Worm (Caenorhabditis elegans): ENCODE results near the gene fbxa-202.

Gene fbxa-202

DNA sequence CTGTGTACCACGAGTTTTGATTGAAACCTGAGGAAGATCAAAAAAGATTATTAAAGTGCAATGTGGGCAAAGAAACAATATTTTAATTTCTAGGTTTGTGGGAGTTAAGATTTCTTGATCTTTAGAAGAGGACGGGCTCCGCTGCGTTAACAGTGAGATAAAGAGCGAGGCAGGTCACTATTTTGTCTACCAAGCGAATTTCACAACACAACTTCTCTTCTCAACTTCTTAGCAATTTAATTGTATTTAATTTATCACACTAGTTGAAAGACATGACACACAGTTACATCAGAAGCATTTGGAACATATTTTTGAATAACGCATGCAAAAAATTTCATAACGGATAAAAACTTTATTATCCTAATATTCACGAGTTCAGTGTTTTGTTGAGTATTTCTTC, 686 bp upstream of the fbxa-202 start (continued):
- TF ChIP-seq chd-7 (tag; optimal IDR thresholded peaks at IDR 0.05) (peak; percentile 28), mel-28 (tag; optimal IDR thresholded peaks at IDR 0.05; ENCODE audit: borderline replicate concordance) (no peak), sptf-2 (GFP tag; optimal IDR thresholded peaks at IDR 0.05) (no peak), C06A6.2 (GFP tag; conservative IDR thresholded peaks at IDR 0.05) (0 out of 2 replicates have a peak, but pooled peaks have one; percentile 25), T07F8.4 (tag; optimal IDR thresholded peaks at IDR 0.05) (no peak), Y67H2A.10 (GFP tag; conservative IDR thresholded peaks at IDR 0.05) (no peak), let-526 (GFP tag; IDR thresholded peaks at IDR 0.05) (no peak), K11D2.4 (GFP tag; IDR thresholded peaks at IDR 0.05) (peak; percentile 9; the same call in 1 of the 2 replicates), B0019.2 (GFP tag; conservative IDR thresholded peaks at IDR 0.05) (no peak), snpc-4 (GFP tag; optimal IDR thresholded peaks at IDR 0.05) (no peak), snpc-4 (tag; optimal IDR thresholded peaks at IDR 0.05) (no peak), lin-40 (tag; optimal IDR thresholded peaks at IDR 0.05) (no peak), mcd-1 (GFP tag; IDR thresholded peaks at IDR 0.05) (no peak), ceh-58 (GFP tag; IDR thresholded peaks at IDR 0.05) (no peak)

DNA sequence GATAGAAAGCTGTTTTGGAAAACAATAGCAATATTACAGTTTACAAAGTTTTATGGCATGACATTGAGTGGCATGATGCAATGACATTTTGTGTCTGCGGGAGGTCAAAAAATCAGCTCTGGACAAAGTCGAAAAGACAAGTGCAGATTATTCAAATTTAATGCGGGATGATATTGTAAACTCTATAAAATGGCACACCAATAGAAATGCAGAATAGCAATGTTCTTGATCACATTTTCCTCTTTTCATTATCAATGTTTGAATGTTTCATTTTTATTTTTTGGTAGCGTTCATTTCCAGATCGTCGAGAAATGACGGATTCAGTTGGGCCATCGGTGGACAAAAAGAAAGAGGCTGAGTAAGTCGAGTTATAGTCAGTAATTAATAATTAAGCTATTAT, 1.8 kb downstream of the fbxa-202 start, which contains the start of gene T28C12.2:
T28C12.2 (plus strand) TSS at position 301 of the 400 bp plus-strand sequence.
- TF ChIP-seq repo-1 (tag; optimal IDR thresholded peaks at IDR 0.05): no peak
- no peak for TF ChIP-seq T26A5.8 (tag; optimal IDR thresholded peaks at IDR 0.05)
- TF ChIP-seq K12H6.12 (tag; optimal IDR thresholded peaks at IDR 0.05): no peak
- no peak for TF ChIP-seq ceh-58 (GFP tag; IDR thresholded peaks at IDR 0.05)
- no peak for TF ChIP-seq pbrm-1 (GFP tag; IDR thresholded peaks at IDR 0.05)
- no peak for TF ChIP-seq madf-6 (GFP tag; IDR thresholded peaks at IDR 0.05)
- no peak for TF ChIP-seq hmg-1.2 (GFP tag; IDR thresholded peaks at IDR 0.05)
- TF ChIP-seq mxl-1 (tag; optimal IDR thresholded peaks at IDR 0.05): no peak
- TF ChIP-seq ztf-25 (GFP tag; IDR thresholded peaks at IDR 0.05): no peak
- no peak for TF ChIP-seq cebp-2 (GFP tag; IDR thresholded peaks at IDR 0.05)
- no peak for TF ChIP-seq Y56A3A.18 (GFP tag; IDR thresholded peaks at IDR 0.05)
- TF ChIP-seq ztf-18 (tag; optimal IDR thresholded peaks at IDR 0.05): no peak
- no peak for TF ChIP-seq F52B5.7 (tag; optimal IDR thresholded peaks at IDR 0.05)
- TF ChIP-seq nhr-80 (tag; optimal IDR thresholded peaks at IDR 0.05): no peak

DNA sequence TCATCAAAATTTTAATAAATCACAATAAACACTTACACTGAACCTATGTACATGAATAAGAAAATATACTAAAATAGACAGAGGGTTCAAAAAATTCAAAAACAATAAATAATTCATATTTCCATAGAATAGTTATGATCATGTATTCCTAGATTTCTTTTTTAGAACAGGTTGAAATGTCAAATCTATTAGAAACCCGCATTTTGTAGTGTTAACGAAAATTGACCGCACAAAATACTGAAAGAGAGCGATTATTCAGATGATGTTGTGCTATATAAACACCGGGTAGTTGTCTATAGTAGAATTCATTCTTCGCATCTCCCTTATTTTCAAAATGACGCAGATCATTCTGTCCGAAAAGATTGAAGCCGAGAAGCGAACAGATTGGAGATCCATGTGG, 4.5 kb downstream of the fbxa-202 start, which contains the start of gene T28C12.1:
T28C12.1 (plus strand) TSS at position 301 of the 400 bp plus-strand sequence.
- no peak for TF ChIP-seq ztf-18 (tag; optimal IDR thresholded peaks at IDR 0.05)
- TF ChIP-seq F22D6.2 (tag; optimal IDR thresholded peaks at IDR 0.05): no peak
- TF ChIP-seq lir-1 (GFP tag; conservative IDR thresholded peaks at IDR 0.05): no peak
- no peak for TF ChIP-seq let-526 (GFP tag; IDR thresholded peaks at IDR 0.05)
- TF ChIP-seq rcor-1 (GFP tag; IDR thresholded peaks at IDR 0.05): no peak
- no peak for TF ChIP-seq F37B4.10 (GFP tag; IDR thresholded peaks at IDR 0.05)
- TF ChIP-seq sea-2 (GFP tag; IDR thresholded peaks at IDR 0.05): no peak
- TF ChIP-seq tlf-1 (GFP tag; optimal IDR thresholded peaks at IDR 0.05): no peak
- no peak for TF ChIP-seq K11D2.4 (GFP tag; IDR thresholded peaks at IDR 0.05)

DNA sequence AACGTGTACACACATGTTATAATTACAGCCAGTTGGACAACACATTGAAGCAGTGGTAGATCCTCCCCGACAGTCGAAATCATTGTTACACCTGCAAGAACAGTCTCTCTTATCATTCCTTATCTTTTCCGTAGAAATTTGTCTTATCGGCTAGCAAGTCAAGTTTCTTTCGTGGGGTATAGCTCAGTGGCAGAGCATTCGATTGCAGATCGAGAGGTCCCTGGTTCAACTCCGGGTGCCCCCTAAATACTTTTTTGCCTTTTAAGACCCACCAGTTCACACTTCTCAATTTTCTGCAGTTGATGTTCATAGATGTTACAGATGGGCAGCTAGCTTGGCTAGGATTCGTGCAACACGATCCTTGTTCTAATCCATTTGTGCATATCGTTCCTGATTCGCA, 8.1 kb downstream of the fbxa-202 start:
- TF ChIP-seq ceh-27 (GFP tag; optimal IDR thresholded peaks at IDR 0.05) (peak; percentile 6), attf-6 (GFP tag; IDR thresholded peaks at IDR 0.05) (no peak), cebp-1 (GFP tag; IDR thresholded peaks at IDR 0.05) (0 out of 2 replicates have a peak, but pooled peaks have one; percentile 26), cebp-1 (tag; optimal IDR thresholded peaks at IDR 0.05) (no peak), ceh-79 (tag; optimal IDR thresholded peaks at IDR 0.05) (peak; percentile 75), T26A5.8 (tag; optimal IDR thresholded peaks at IDR 0.05) (no peak), tbp1 (GFP tag; optimal IDR thresholded peaks at IDR 0.05) (peak; percentile 91), let-607 (tag; optimal IDR thresholded peaks at IDR 0.05) (peak; percentile 16 to 34), hrde-1 (tag; optimal IDR thresholded peaks at IDR 0.05; ENCODE audit: borderline replicate concordance) (no peak), lag-1 (GFP tag; IDR thresholded peaks at IDR 0.05) (0 out of 2 replicates have a peak, but pooled peaks have one; percentile 69), madf-3 (GFP tag; IDR thresholded peaks at IDR 0.05) (0 out of 2 replicates have a peak, but pooled peaks have one; percentile 50), cebp-2 (GFP tag; IDR thresholded peaks at IDR 0.05) (peak; percentile 85), bed-2 (GFP tag; IDR thresholded peaks at IDR 0.05) (0 out of 2 replicates have a peak, but pooled peaks have one; percentile 19), Y56A3A.18 (GFP tag; IDR thresholded peaks at IDR 0.05) (peak; percentile 91), die-1 (tag; optimal IDR thresholded peaks at IDR 0.05) (peak; percentile 86), ceh-91 (GFP tag; IDR thresholded peaks at IDR 0.05) (no peak)
